Fruit fly (Drosophila melanogaster) Kc167 (cell line): ENCODE results near the gene CG12307.

Source experiments
- Sin3A ChIP-seq: fragments of >200 bp; optimal IDR thresholded peaks from 2 replicates; lab custom pipeline; 2018; ENCODE audit warnings: missing external identifiers
- insv ChIP-seq: fragments of >200 bp; optimal IDR thresholded peaks from 3 replicates; lab custom pipeline; 2018; ENCODE audit warnings: missing external identifiers
- psq ChIP-seq: fragments of >200 bp; optimal IDR thresholded peaks from 2 replicates; lab custom pipeline; 2017; ENCODE audit warnings: missing external identifiers

DNA sequence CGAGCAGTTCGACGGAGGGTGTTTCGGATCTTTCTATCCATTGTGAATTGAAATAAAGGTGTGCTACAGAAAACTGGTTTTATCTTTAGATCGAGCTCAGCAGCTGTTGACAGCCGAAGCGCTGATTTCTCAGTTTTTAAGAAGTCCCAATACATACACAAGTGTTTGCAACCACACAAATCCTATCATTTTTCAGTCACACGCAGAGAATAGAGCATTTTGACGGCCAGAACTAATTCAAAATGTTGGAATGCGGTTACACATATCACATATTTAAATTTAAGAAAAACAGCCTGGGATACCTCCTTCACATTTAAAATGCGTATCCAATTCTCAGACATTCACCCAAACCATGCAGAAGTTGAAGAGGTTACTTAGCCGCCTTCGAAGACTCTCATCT is 3.1 kb downstream of the CG12307 start, which contains the start of gene CG6614:
- TF ChIP-seq insv (lab: Kevin White, UChicago), result no peak
- TF ChIP-seq psq, result no peak
- TF ChIP-seq Sin3A (lab: Kevin White, UChicago), result no peak
